Fruit fly (Drosophila melanogaster): Measurements from ENCODE around the gene HDAC4.

Gene HDAC4

dm6 chrX:13233811-13234737 is 51.4 kb downstream of the HDAC4 start:
- TF ChIP-seq noc (tag; optimal IDR thresholded peaks at IDR 0.05), result peak; percentile 56

dm6 chrX:13232406-13233195 is 52.8 kb downstream of the HDAC4 start:
- TF ChIP-seq noc (tag; optimal IDR thresholded peaks at IDR 0.05), result no peak

dm6 chrX:13230974-13231373 is 54.5 kb downstream of the HDAC4 start:
- TF ChIP-seq noc (tag; optimal IDR thresholded peaks at IDR 0.05), result no peak

dm6 chrX:13229824-13230223 is 55.6 kb downstream of the HDAC4 start:
- TF ChIP-seq noc (tag; optimal IDR thresholded peaks at IDR 0.05), result no peak

- no peak for TF ChIP-seq noc (tag; optimal IDR thresholded peaks at IDR 0.05)
Measured at dm6 chrX:13229217-13229616, 56.2 kb downstream of the HDAC4 start.

dm6 chrX:13228208-13228606 is 57.2 kb downstream of the HDAC4 start:
- TF ChIP-seq noc (tag; optimal IDR thresholded peaks at IDR 0.05), result no peak

dm6 chrX:13227505-13228207 is 57.8 kb downstream of the HDAC4 start:
- no peak for TF ChIP-seq noc (tag; optimal IDR thresholded peaks at IDR 0.05)

- no peak for TF ChIP-seq noc (tag; optimal IDR thresholded peaks at IDR 0.05)
Measured at dm6 chrX:13226478-13226877, 59.0 kb downstream of the HDAC4 start.

dm6 chrX:13224846-13225245 is 60.6 kb downstream of the HDAC4 start:
- no peak for TF ChIP-seq noc (tag; optimal IDR thresholded peaks at IDR 0.05)

dm6 chrX:13221835-13222234 is 63.6 kb downstream of the HDAC4 start:
- no peak for TF ChIP-seq noc (tag; optimal IDR thresholded peaks at IDR 0.05)

dm6 chrX:13221311-13221710 is 64.1 kb downstream of the HDAC4 start:
- TF ChIP-seq noc (tag; optimal IDR thresholded peaks at IDR 0.05), result no peak

dm6 chrX:13220418-13220817 is 65.0 kb downstream of the HDAC4 start:
- TF ChIP-seq noc (tag; optimal IDR thresholded peaks at IDR 0.05), result no peak

- no peak for TF ChIP-seq noc (tag; optimal IDR thresholded peaks at IDR 0.05)
Measured at dm6 chrX:13219290-13219689, 66.1 kb downstream of the HDAC4 start.

- TF ChIP-seq noc (tag; optimal IDR thresholded peaks at IDR 0.05), result no peak
Measured at dm6 chrX:13214056-13214455, 71.4 kb downstream of the HDAC4 start.
